Worm (Caenorhabditis elegans) whole organism, L4 larva: ENCODE measurements around the gene srw-13.

Experiments used
- F10B5.3 ChIP-seq: sonication (generic microtip); optimal IDR thresholded peaks from 2 replicates; lab custom pipeline; 2016; ENCODE audit warnings: mild to moderate bottlenecking, missing genetic modification characterization, missing compliant biosample characterization
- F26F4.8 ChIP-seq: fragments of 200-800 bp; sonication (Bioruptor generic); conservative IDR thresholded peaks from 2 replicates; pipeline ENCODE4 v1.3.6; 2022; ENCODE audit warnings: missing genetic modification characterization, missing compliant biosample characterization
- R02D3.7 ChIP-seq: fragments of 150-350 bp; sonication (generic microtip); optimal IDR thresholded peaks from 3 replicates; lab custom pipeline; 2014; ENCODE audit warnings: missing biosample characterization, missing genetic modification characterization
- T26A8.4 ChIP-seq: fragments of 200-800 bp; sonication (Bioruptor generic); IDR thresholded peaks from 2 replicates; pipeline ENCODE4 v1.3.6; 2022; ENCODE audit warnings: missing genetic modification characterization, missing compliant biosample characterization
- Y48G9A.11 ChIP-seq: fragments of 200-800 bp; sonication (Bioruptor generic); IDR thresholded peaks from 2 replicates; pipeline ENCODE4 v1.3.6; 2022; ENCODE audit warnings: missing genetic modification reagents, missing genetic modification characterization, missing compliant biosample characterization
- ZK337.2 ChIP-seq: fragments of 200-800 bp; sonication (Bioruptor generic); IDR thresholded peaks from 2 replicates; pipeline ENCODE4 v1.3.6; 2022; ENCODE audit warnings: missing genetic modification reagents, missing genetic modification characterization, missing compliant biosample characterization
- aha-1 ChIP-seq: fragments of 150-350 bp; peaks from one replicate; lab custom pipeline; 2014; ENCODE audit warnings: missing biosample characterization, missing genetic modification characterization
- aly-2 ChIP-seq: sonication (generic microtip); optimal IDR thresholded peaks from 2 replicates; lab custom pipeline; 2018; ENCODE audit warnings: missing biosample characterization, missing genetic modification characterization
- arid-1 ChIP-seq: fragments of 200-800 bp; sonication (Bioruptor generic); conservative IDR thresholded peaks from 2 replicates; pipeline ENCODE4 v1.3.6; 2022; ENCODE audit warnings: missing genetic modification reagents, missing genetic modification characterization, missing compliant biosample characterization
- ceh-20 ChIP-seq: fragments of 200-800 bp; sonication (Bioruptor generic); IDR thresholded peaks from 2 replicates; pipeline ENCODE4 v1.3.6; 2022; ENCODE audit warnings: missing genetic modification reagents, missing genetic modification characterization, missing compliant biosample characterization
- ceh-28 ChIP-seq: fragments of 150-350 bp; optimal IDR thresholded peaks from 2 replicates; lab custom pipeline; 2014; ENCODE audit warnings: missing biosample characterization, missing genetic modification reagents, missing genetic modification characterization
- ceh-32 ChIP-seq: sonication (generic microtip); optimal IDR thresholded peaks from 2 replicates; lab custom pipeline; 2016; ENCODE audit warnings: mild to moderate bottlenecking, missing genetic modification characterization, missing compliant biosample characterization; ENCODE audit not compliant: poor library complexity
- ctbp-1 ChIP-seq: fragments of 200-800 bp; sonication (Bioruptor generic); IDR thresholded peaks from 2 replicates; pipeline ENCODE4 v1.3.6; 2022; ENCODE audit warnings: missing genetic modification reagents, missing genetic modification characterization, missing compliant biosample characterization
- daf-12 ChIP-seq: fragments of 150-350 bp; optimal IDR thresholded peaks from 2 replicates; lab custom pipeline; 2014; ENCODE audit warnings: missing biosample characterization, missing genetic modification reagents, missing genetic modification characterization
- daf-16 ChIP-seq, 3 experiments: sonication (generic microtip); optimal IDR thresholded peaks; 2 replicates each; lab custom pipeline; 2016 to 2017; ENCODE audit warnings: missing genetic modification characterization in 3 of 3, missing genetic modification reagents in 3 of 3, mild to moderate bottlenecking in 2 of 3, missing compliant biosample characterization in 2 of 3, missing biosample characterization in 1 of 3, moderate library complexity in 1 of 3
- daf-19 ChIP-seq: fragments of 200-800 bp; sonication (Bioruptor generic); conservative IDR thresholded peaks from 2 replicates; pipeline ENCODE4 v1.3.6; 2022; ENCODE audit warnings: missing genetic modification characterization, missing compliant biosample characterization
- daf-8 ChIP-seq: fragments of 200-800 bp; sonication (Bioruptor generic); IDR thresholded peaks from 2 replicates; pipeline ENCODE4 v1.3.6; 2022; ENCODE audit warnings: missing genetic modification characterization, missing compliant biosample characterization
- dmd-8 ChIP-seq: fragments of 200-800 bp; sonication (Bioruptor generic); IDR thresholded peaks from 2 replicates; pipeline ENCODE4 v1.3.6; 2022; ENCODE audit warnings: missing genetic modification characterization, missing compliant biosample characterization
- dmd-9 ChIP-seq: fragments of 200-800 bp; sonication (Bioruptor generic); IDR thresholded peaks from 2 replicates; pipeline ENCODE4 v1.3.6; 2022; ENCODE audit warnings: missing genetic modification reagents, missing genetic modification characterization, missing compliant biosample characterization
- dve-1 ChIP-seq: sonication (generic microtip); optimal IDR thresholded peaks from 2 replicates; lab custom pipeline; 2017; ENCODE audit warnings: antibody characterized with exemption, mild to moderate bottlenecking, missing genetic modification characterization, missing compliant biosample characterization; ENCODE audit not compliant: insufficient read depth
- egl-43 ChIP-seq: fragments of 200-800 bp; sonication (Bioruptor generic); IDR thresholded peaks from 2 replicates; pipeline ENCODE4 v1.3.6; 2022; ENCODE audit warnings: missing genetic modification reagents, missing genetic modification characterization, missing compliant biosample characterization
- fos-1 ChIP-seq: fragments of 150-350 bp; optimal IDR thresholded peaks from 2 replicates; lab custom pipeline; 2014; ENCODE audit warnings: missing biosample characterization, missing genetic modification characterization
- hlh-11 ChIP-seq: fragments of 200-800 bp; sonication (Bioruptor generic); optimal IDR thresholded peaks from 2 replicates; lab custom pipeline; 2018; ENCODE audit warnings: mild to moderate bottlenecking, missing genetic modification characterization, missing compliant biosample characterization
- hmg-1.1 ChIP-seq: fragments of 200-800 bp; sonication (Bioruptor generic); IDR thresholded peaks from 2 replicates; pipeline ENCODE4 v1.3.6; 2022; ENCODE audit warnings: missing genetic modification reagents, missing genetic modification characterization, missing compliant biosample characterization
- lin-13 ChIP-seq: fragments of 150-350 bp; optimal IDR thresholded peaks from 2 replicates; lab custom pipeline; 2014; ENCODE audit warnings: missing biosample characterization, missing genetic modification reagents, missing genetic modification characterization
- lin-38 ChIP-seq: fragments of 200-800 bp; sonication (Bioruptor generic); IDR thresholded peaks from 2 replicates; pipeline ENCODE4 v1.3.6; 2022; ENCODE audit warnings: missing genetic modification reagents, missing genetic modification characterization, missing compliant biosample characterization
- madf-5 ChIP-seq, 2 experiments: fragments of 200-800 bp; sonication (Bioruptor generic); IDR thresholded peaks; 2 replicates each; pipeline ENCODE4 v1.3.6; 2022; ENCODE audit warnings: missing compliant biosample characterization in 2 of 2, missing genetic modification characterization in 2 of 2
- mep-1 ChIP-seq: fragments of 150-350 bp; sonication (generic microtip); optimal IDR thresholded peaks from 3 replicates; lab custom pipeline; 2014; ENCODE audit warnings: missing biosample characterization, missing genetic modification characterization
- mxl-3 ChIP-seq: fragments of 200-800 bp; sonication (Bioruptor generic); optimal IDR thresholded peaks from 2 replicates; lab custom pipeline; 2018; ENCODE audit warnings: mild to moderate bottlenecking, missing genetic modification characterization, missing compliant biosample characterization
- nhr-10 ChIP-seq: fragments of 150-350 bp; optimal IDR thresholded peaks from 2 replicates; lab custom pipeline; 2014; ENCODE audit warnings: missing biosample characterization, missing genetic modification characterization
- nhr-102 ChIP-seq: sonication (generic microtip); optimal IDR thresholded peaks from 2 replicates; lab custom pipeline; 2016; ENCODE audit warnings: mild to moderate bottlenecking, missing genetic modification characterization, moderate library complexity, missing compliant biosample characterization
- nhr-11 ChIP-seq: fragments of 150-350 bp; optimal IDR thresholded peaks from 2 replicates; lab custom pipeline; 2014; ENCODE audit warnings: missing biosample characterization, missing genetic modification characterization
- nhr-111 ChIP-seq: fragments of 200-800 bp; sonication (Bioruptor generic); optimal IDR thresholded peaks from 2 replicates; lab custom pipeline; 2018; ENCODE audit warnings: mild to moderate bottlenecking, missing genetic modification characterization, missing compliant biosample characterization
- nhr-25 ChIP-seq: sonication (generic microtip); optimal IDR thresholded peaks from 2 replicates; lab custom pipeline; 2017; ENCODE audit warnings: missing genetic modification characterization, mild to moderate bottlenecking, missing compliant biosample characterization, antibody characterized with exemption, moderate library complexity, borderline replicate concordance; ENCODE audit not compliant: insufficient read depth
- pha-4 ChIP-seq, 2 experiments: fragments of 150-350 bp in 1 of 2; fragments of 200-800 bp in 1 of 2; sonication (Bioruptor generic) in 1 of 2; IDR thresholded peaks in 1 of 2; optimal IDR thresholded peaks in 1 of 2; 2 replicates each; pipeline versions ENCODE4 v1.3.6 to Lab custom; 2014 to 2022; ENCODE audit warnings: missing genetic modification characterization in 2 of 2, missing genetic modification reagents in 2 of 2, missing biosample characterization in 1 of 2, missing compliant biosample characterization in 1 of 2
- rbr-2 ChIP-seq: sonication (generic microtip); optimal IDR thresholded peaks from 2 replicates; lab custom pipeline; 2016; ENCODE audit warnings: missing genotype, missing genetic modification characterization, missing compliant biosample characterization
- sdz-12 ChIP-seq: fragments of 200-800 bp; sonication (Bioruptor generic); optimal IDR thresholded peaks from 2 replicates; lab custom pipeline; 2018; ENCODE audit warnings: mild to moderate bottlenecking, missing genetic modification characterization, missing compliant biosample characterization
- set-16 ChIP-seq: fragments of 200-800 bp; sonication (Bioruptor generic); IDR thresholded peaks from 2 replicates; pipeline ENCODE4 v1.3.6; 2022; ENCODE audit warnings: missing genetic modification reagents, missing genetic modification characterization, missing compliant biosample characterization
- skn-1 ChIP-seq: fragments of 150-350 bp; optimal IDR thresholded peaks from 2 replicates; lab custom pipeline; 2014; ENCODE audit warnings: missing biosample characterization, missing genetic modification characterization
- snpc-1.2 ChIP-seq: fragments of 200-800 bp; sonication (Bioruptor generic); IDR thresholded peaks from 2 replicates; pipeline ENCODE4 v1.3.6; 2022; ENCODE audit warnings: missing genetic modification reagents, missing genetic modification characterization, missing compliant biosample characterization
- snpc-4 ChIP-seq: fragments of 150-350 bp; optimal IDR thresholded peaks from 2 replicates; lab custom pipeline; 2014; ENCODE audit warnings: missing biosample characterization, missing genetic modification characterization
- spr-3 ChIP-seq: fragments of 200-800 bp; sonication (Bioruptor generic); optimal IDR thresholded peaks from 2 replicates; lab custom pipeline; 2018; ENCODE audit warnings: mild to moderate bottlenecking, missing genetic modification characterization, missing compliant biosample characterization
- unc-130 ChIP-seq: sonication (generic microtip); optimal IDR thresholded peaks from 2 replicates; lab custom pipeline; 2016; ENCODE audit warnings: missing genetic modification reagents, missing genetic modification characterization, missing compliant biosample characterization
- unc-39 ChIP-seq: sonication (generic microtip); optimal IDR thresholded peaks from 2 replicates; lab custom pipeline; 2017; ENCODE audit warnings: missing biosample characterization, missing genetic modification characterization
- zag-1 ChIP-seq: fragments of 150-350 bp; optimal IDR thresholded peaks from 2 replicates; lab custom pipeline; 2014; ENCODE audit warnings: missing biosample characterization, missing genetic modification characterization
- zfp-3 ChIP-seq: fragments of 200-800 bp; sonication (Bioruptor generic); conservative IDR thresholded peaks from 2 replicates; pipeline ENCODE4 v1.3.6; 2022; ENCODE audit warnings: missing genetic modification reagents, missing genetic modification characterization, missing compliant biosample characterization
- zip-11 ChIP-seq: fragments of 200-800 bp; sonication (Bioruptor generic); IDR thresholded peaks from 2 replicates; pipeline ENCODE4 v1.3.6; 2022; ENCODE audit warnings: missing genetic modification characterization, missing compliant biosample characterization
- zip-2 ChIP-seq: fragments of 150-350 bp; optimal IDR thresholded peaks from 2 replicates; lab custom pipeline; 2014; ENCODE audit warnings: missing biosample characterization, missing genetic modification characterization
- ztf-11 ChIP-seq: fragments of 150-350 bp; optimal IDR thresholded peaks from 2 replicates; lab custom pipeline; 2014; ENCODE audit warnings: missing biosample characterization, missing genetic modification characterization

srw-13 gene

ce11 chrV:15186259-15186927, 45.9 kb upstream of the srw-13 start, which contains the start of gene Y75B12B.3 (continued):
- 0 out of 2 replicates have a peak, but pooled peaks have one; percentile 4 for TF ChIP-seq dmd-8
- TF ChIP-seq rbr-2: no peak
- TF ChIP-seq aha-1 (tag; lab: Kevin White, UChicago): peak; percentile 75
- no peak for TF ChIP-seq ceh-28 (tag; lab: Kevin White, UChicago)
- TF ChIP-seq fos-1 (tag; lab: Kevin White, UChicago): no peak
- TF ChIP-seq nhr-111: no peak
- no peak for TF ChIP-seq nhr-11 (tag; lab: Kevin White, UChicago)
- TF ChIP-seq daf-16 (GFP tag; optimal IDR thresholded peaks at IDR 0.05; lab: Kevin White, UChicago): no peak
- no peak for TF ChIP-seq daf-16 (tag; optimal IDR thresholded peaks at IDR 0.05; lab: Kevin White, UChicago)
- TF ChIP-seq zip-2 (tag; lab: Kevin White, UChicago): no peak
- TF ChIP-seq skn-1 (tag; lab: Kevin White, UChicago): no peak
- TF ChIP-seq ctbp-1 (GFP tag; lab: Robert Waterston, UW): no peak
- TF ChIP-seq mep-1 (tag; lab: Kevin White, UChicago): peak; percentile 11
- TF ChIP-seq madf-5 (GFP tag; IDR thresholded peaks at IDR 0.05; lab: Robert Waterston, UW): 0 out of 4 replicates have a peak, but pooled peaks of 1 of the 2 experiments have one; percentile 42
- TF ChIP-seq daf-12 (tag; lab: Kevin White, UChicago): no peak
- peak; percentile 65 for TF ChIP-seq set-16 (GFP tag; lab: Robert Waterston, UW)
- no peak for TF ChIP-seq snpc-4 (tag; lab: Kevin White, UChicago)
- TF ChIP-seq unc-130 (GFP tag; lab: Kevin White, UChicago): peak; percentile 26
- TF ChIP-seq nhr-25 (tag; lab: Kevin White, UChicago): no peak
- peak; percentile 52 for TF ChIP-seq lin-38 (GFP tag; lab: Robert Waterston, UW)
- TF ChIP-seq hmg-1.1 (GFP tag; lab: Robert Waterston, UW): no peak
- TF ChIP-seq F10B5.3 (tag; lab: Kevin White, UChicago): no peak
- TF ChIP-seq ceh-20: no peak
- no peak for TF ChIP-seq hlh-11 (tag; lab: Kevin White, UChicago)
- TF ChIP-seq daf-19: no peak
- peak; percentile 13 for TF ChIP-seq sdz-12 (GFP tag; lab: Kevin White, UChicago)
- peak; percentile 2 for TF ChIP-seq nhr-102 (tag; lab: Kevin White, UChicago)
- TF ChIP-seq mxl-3 (GFP tag; lab: Kevin White, UChicago): no peak
- no peak for TF ChIP-seq ztf-11 (tag; lab: Kevin White, UChicago)
- TF ChIP-seq lin-13 (GFP tag; lab: Kevin White, UChicago): peak; percentile 1
- TF ChIP-seq spr-3 (GFP tag; lab: Kevin White, UChicago): no peak
- peak; percentile 70; the same call in 1 of the 2 replicates for TF ChIP-seq snpc-1.2 (GFP tag; lab: Robert Waterston, UW)
- TF ChIP-seq aly-2: peak; percentile 43
- TF ChIP-seq Y48G9A.11 (GFP tag; lab: Robert Waterston, UW): peak; percentile 46; the same call in 1 of the 2 replicates
- no peak for TF ChIP-seq daf-8 (GFP tag; lab: Robert Waterston, UW)
- no peak for TF ChIP-seq dmd-9 (GFP tag; lab: Robert Waterston, UW)
- peak; percentile 39; the same call in 1 of the 2 replicates for TF ChIP-seq arid-1 (GFP tag; lab: Robert Waterston, UW)
- no peak for TF ChIP-seq unc-39
- no peak for TF ChIP-seq dve-1 (tag; lab: Kevin White, UChicago)
- no peak for TF ChIP-seq nhr-10 (tag; lab: Kevin White, UChicago)
- TF ChIP-seq pha-4 (GFP tag; IDR thresholded peaks at IDR 0.05; lab: Robert Waterston, UW): no peak; the same call in 1 of the 2 replicates
- no peak for TF ChIP-seq pha-4 (tag; optimal IDR thresholded peaks at IDR 0.05; lab: Kevin White, UChicago)
- TF ChIP-seq R02D3.7 (tag; lab: Kevin White, UChicago): no peak
- TF ChIP-seq ZK337.2 (GFP tag; lab: Robert Waterston, UW): no peak
- no peak for TF ChIP-seq ceh-32
- no peak for TF ChIP-seq zip-11 (GFP tag; lab: Robert Waterston, UW)
- TF ChIP-seq zag-1: no peak
- no peak for TF ChIP-seq T26A8.4 (GFP tag; lab: Robert Waterston, UW)
- no peak for TF ChIP-seq zfp-3 (GFP tag; lab: Robert Waterston, UW)
- peak; percentile 68 for TF ChIP-seq egl-43 (GFP tag; lab: Robert Waterston, UW)
- TF ChIP-seq F26F4.8 (GFP tag; lab: Robert Waterston, UW): no peak
